Worm (Caenorhabditis elegans) whole organism, early embryonic: ENCODE data around the gene cdf-2.

Experiments
- B0310.2 ChIP-seq: sonication (generic microtip); optimal IDR thresholded peaks from 2 replicates; lab custom pipeline; 2016; ENCODE audit warnings: mild to moderate bottlenecking, missing genetic modification characterization, missing compliant biosample characterization
- F13C5.2 ChIP-seq: sonication (generic microtip); optimal IDR thresholded peaks from 2 replicates; lab custom pipeline; 2017; ENCODE audit warnings: mild to moderate bottlenecking, missing genetic modification characterization, inconsistent platforms, missing compliant biosample characterization
- aly-1 ChIP-seq: sonication (generic microtip); optimal IDR thresholded peaks from 2 replicates; lab custom pipeline; 2016; ENCODE audit warnings: missing genetic modification characterization, missing compliant biosample characterization
- ama-1 ChIP-seq: fragments of 150-350 bp; optimal IDR thresholded peaks from 2 replicates; lab custom pipeline; 2014
- ets-7 ChIP-seq: sonication (generic microtip); optimal IDR thresholded peaks from 2 replicates; lab custom pipeline; 2016; ENCODE audit warnings: missing genotype, missing genetic modification characterization, missing compliant biosample characterization
- hmbx-1 ChIP-seq: sonication (generic microtip); optimal IDR thresholded peaks from 2 replicates; lab custom pipeline; 2016; ENCODE audit warnings: mild to moderate bottlenecking, missing genetic modification characterization, missing compliant biosample characterization
- hmg-4 ChIP-seq: fragments of 200-800 bp; sonication (Bioruptor generic); optimal IDR thresholded peaks from 2 replicates; lab custom pipeline; 2018; ENCODE audit warnings: mild to moderate bottlenecking, missing genetic modification characterization, missing compliant biosample characterization
- tbx-11 ChIP-seq: fragments of 200-800 bp; sonication (Bioruptor generic); IDR thresholded peaks from 2 replicates; pipeline ENCODE4 v1.3.6; 2022; ENCODE audit warnings: missing genetic modification characterization, missing compliant biosample characterization
- tbx-37 ChIP-seq: fragments of 200-800 bp; sonication (Bioruptor generic); conservative IDR thresholded peaks from 2 replicates; pipeline ENCODE4 v1.3.6; 2022; ENCODE audit warnings: missing genetic modification reagents, missing genetic modification characterization, missing compliant biosample characterization
- tra-4 ChIP-seq: sonication (generic microtip); optimal IDR thresholded peaks from 2 replicates; lab custom pipeline; 2017; ENCODE audit warnings: missing genetic modification characterization, missing compliant biosample characterization

- TF ChIP-seq B0310.2 (tag; lab: Kevin White, UChicago), result no peak
- TF ChIP-seq ama-1, result no peak
- no peak for TF ChIP-seq tbx-37 (GFP tag; lab: Robert Waterston, UW)
- TF ChIP-seq hmg-4 (GFP tag; lab: Kevin White, UChicago), result no peak
- TF ChIP-seq aly-1 (tag; lab: Kevin White, UChicago), result no peak
- no peak for TF ChIP-seq tbx-11 (GFP tag; lab: Robert Waterston, UW)
- no peak for TF ChIP-seq ets-7
- TF ChIP-seq hmbx-1 (tag; lab: Kevin White, UChicago), result no peak
- no peak for TF ChIP-seq F13C5.2 (tag; lab: Kevin White, UChicago)
- no peak for TF ChIP-seq tra-4
Observed at ce11 chrX:12509334-12509944, 42.7 kb upstream of the cdf-2 start.
